Fruit fly (Drosophila melanogaster) whole organism: ENCODE data around the gene twy.

Experiments used
- CG8478 ChIP-seq: fragments of >200 bp; optimal IDR thresholded peaks from 2 replicates; lab custom pipeline; 2018; ENCODE audit warnings: inconsistent platforms
- Dll ChIP-seq: fragments of >200 bp; optimal IDR thresholded peaks from 2 replicates; lab custom pipeline; 2017
- EcR ChIP-seq, 2 experiments: fragments of >200 bp; optimal IDR thresholded peaks; 2 replicates each; lab custom pipeline; 2017; ENCODE audit warnings: missing biosample characterization in 2 of 2, missing genetic modification characterization in 2 of 2, missing genetic modification reagents in 2 of 2
- pan ChIP-seq: fragments of >200 bp; optimal IDR thresholded peaks from 2 replicates; lab custom pipeline; 2017
- psq ChIP-seq: fragments of >200 bp; optimal IDR thresholded peaks from 2 replicates; lab custom pipeline; 2017
- usp ChIP-seq: fragments of >200 bp; optimal IDR thresholded peaks from 2 replicates; lab custom pipeline; 2017; ENCODE audit warnings: missing biosample characterization, missing genetic modification characterization, mixed read lengths

twy gene

DNA sequence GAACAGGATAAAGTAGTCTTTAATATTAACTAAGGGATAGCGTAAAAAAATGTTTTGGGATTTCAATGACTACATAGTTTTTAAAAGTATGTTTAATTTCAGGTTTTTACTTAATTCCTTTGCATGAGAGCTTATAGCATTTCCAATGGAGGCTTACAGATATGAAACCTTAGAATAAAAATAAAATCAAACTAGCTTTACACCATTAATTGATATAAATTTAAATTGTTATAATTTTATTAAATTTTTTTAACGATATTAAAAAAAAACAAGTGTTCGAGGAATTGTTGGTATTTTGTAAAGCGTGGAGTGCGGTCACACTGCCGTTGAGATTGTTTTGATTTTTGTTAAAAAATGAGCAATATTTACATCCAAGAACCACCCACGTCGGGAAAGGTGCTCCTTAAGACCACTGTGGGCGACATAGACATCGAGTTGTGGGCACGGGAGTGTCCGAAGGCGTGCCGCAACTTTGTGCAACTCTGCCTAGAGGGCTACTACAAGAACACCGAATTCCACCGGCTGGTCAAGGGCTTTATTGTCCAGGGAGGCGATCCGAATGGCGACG is at the start of gene twy, which contains the start of gene CG10907:
Gene twy, minus strand, starts transcription at position 51 of the 568 bp plus-strand sequence.
Gene CG10907, plus strand, starts transcription at position 282 of the 568 bp plus-strand sequence.
- TF ChIP-seq psq (lab: Kevin White, UChicago) (no peak), CG8478 (no peak), EcR (GFP tag; optimal IDR thresholded peaks at IDR 0.05; lab: Kevin White, UChicago) (no peak), usp (GFP tag; lab: Kevin White, UChicago) (no peak)

- TF ChIP-seq usp (GFP tag; lab: Kevin White, UChicago): no peak
Observed at dm6 chr3L:11836575-11837077, 43.5 kb upstream of the twy start, which contains the start of gene CG43064. TSS of gene CG43064 (minus strand) at chr3L:11836721.

- TF ChIP-seq pan (lab: Kevin White, UChicago): no peak
- TF ChIP-seq CG8478: no peak
- TF ChIP-seq psq (lab: Kevin White, UChicago): no peak
- no peak for TF ChIP-seq usp (GFP tag; lab: Kevin White, UChicago)
- no peak for TF ChIP-seq EcR (GFP tag; optimal IDR thresholded peaks at IDR 0.05; lab: Kevin White, UChicago)
- TF ChIP-seq Dll (lab: Kevin White, UChicago): no peak
Observed at dm6 chr3L:11833296-11833717, 40.2 kb upstream of the twy start, which contains the start of gene CycA. TSS of gene CycA (minus strand) at chr3L:11833578.

dm6 chr3L:11832360-11833295 is 39.5 kb upstream of the twy start:
- TF ChIP-seq usp (GFP tag; lab: Kevin White, UChicago): no peak
- no peak for TF ChIP-seq CG8478

- TF ChIP-seq Dll (lab: Kevin White, UChicago): no peak
- TF ChIP-seq EcR (GFP tag; optimal IDR thresholded peaks at IDR 0.05; lab: Kevin White, UChicago): no peak
- TF ChIP-seq psq (lab: Kevin White, UChicago): no peak
Observed at dm6 chr3L:11831199-11831598, 38.1 kb upstream of the twy start.

- TF ChIP-seq usp (GFP tag; lab: Kevin White, UChicago) (no peak), psq (lab: Kevin White, UChicago) (no peak), EcR (GFP tag; optimal IDR thresholded peaks at IDR 0.05; lab: Kevin White, UChicago) (no peak), pan (lab: Kevin White, UChicago) (no peak), CG8478 (no peak), Dll (lab: Kevin White, UChicago) (no peak)
Observed at dm6 chr3L:11828730-11829129, 35.6 kb upstream of the twy start, which contains the start of gene CG7264. TSS of gene CG7264 (plus strand) at chr3L:11829030.

- TF ChIP-seq Dll (lab: Kevin White, UChicago): no peak
- TF ChIP-seq pan (lab: Kevin White, UChicago): no peak
Observed at dm6 chr3L:11825560-11826153, 32.6 kb upstream of the twy start, which contains the start of gene CG32095. TSS of gene CG32095 (minus strand) at chr3L:11825732.

dm6 chr3L:11822446-11823334 is 29.6 kb upstream of the twy start, which contains the start of gene RpL10Ab:
TSS of gene RpL10Ab (plus strand) at chr3L:11822851.
- no peak for TF ChIP-seq usp (GFP tag; lab: Kevin White, UChicago)
- TF ChIP-seq CG8478: no peak
- no peak for TF ChIP-seq Dll (lab: Kevin White, UChicago)
- no peak for TF ChIP-seq EcR (GFP tag; optimal IDR thresholded peaks at IDR 0.05; lab: Kevin White, UChicago)
- TF ChIP-seq psq (lab: Kevin White, UChicago): no peak
- TF ChIP-seq pan (lab: Kevin White, UChicago): no peak

DNA sequence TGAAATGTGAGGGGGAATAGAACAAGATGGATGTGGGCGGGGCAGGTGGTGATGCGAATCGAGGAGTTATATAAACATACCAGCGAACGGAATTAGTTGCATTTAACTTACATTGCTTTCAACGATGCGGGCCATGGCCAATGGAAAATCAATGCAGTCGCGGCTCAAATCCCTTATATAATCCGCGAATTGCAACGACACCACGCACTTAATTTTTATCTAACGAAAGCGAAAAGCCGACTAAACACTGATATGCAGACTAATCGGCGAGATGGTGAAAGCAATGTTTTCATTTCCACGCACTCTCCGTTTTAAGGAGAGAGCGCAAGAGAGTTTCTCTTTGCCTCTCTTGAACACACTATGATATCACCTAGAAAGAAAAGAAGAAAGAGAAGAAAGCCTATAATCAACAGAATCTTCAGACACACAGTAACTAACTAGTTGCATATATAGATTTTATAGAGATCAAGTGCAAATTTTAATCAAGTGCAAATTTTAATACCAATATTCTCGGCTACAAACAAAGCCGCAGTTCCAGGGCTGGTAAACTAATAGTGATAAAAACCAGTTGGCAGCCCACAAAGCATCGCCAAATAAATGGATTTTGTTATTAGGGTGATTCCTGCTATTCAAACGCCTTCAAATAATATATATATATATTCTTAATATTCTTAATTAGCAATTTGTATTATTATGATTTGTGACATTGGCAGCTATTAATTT is 28.8 kb upstream of the twy start, which contains the start of the genes CG11597 and CG5946:
Gene CG11597, minus strand, starts transcription at position 553 of the 723 bp plus-strand sequence.
Gene CG5946, minus strand, starts transcription at position 553 of the 723 bp plus-strand sequence.
- TF ChIP-seq psq (lab: Kevin White, UChicago): no peak
- TF ChIP-seq Dll (lab: Kevin White, UChicago): no peak
- TF ChIP-seq EcR (GFP tag; optimal IDR thresholded peaks at IDR 0.05; lab: Kevin White, UChicago): no peak
- no peak for TF ChIP-seq pan (lab: Kevin White, UChicago)
- TF ChIP-seq usp (GFP tag; lab: Kevin White, UChicago): no peak
- no peak for TF ChIP-seq CG8478
